Fruit fly (Drosophila melanogaster) Kc167 (cell line): ENCODE data around the gene CG15282.

ENCODE experiments used
- Myc ChIP-seq: fragments of >200 bp; optimal IDR thresholded peaks from 2 replicates; lab custom pipeline; 2017; ENCODE audit warnings: missing external identifiers
- Sin3A ChIP-seq: fragments of >200 bp; optimal IDR thresholded peaks from 2 replicates; lab custom pipeline; 2018; ENCODE audit warnings: missing external identifiers
- h ChIP-seq: fragments of >200 bp; optimal IDR thresholded peaks from 3 replicates; lab custom pipeline; 2018; ENCODE audit warnings: missing external identifiers
- ttk ChIP-seq: sonication (Bioruptor generic); optimal IDR thresholded peaks from 2 replicates; lab custom pipeline; 2017; ENCODE audit warnings: missing external identifiers

- TF ChIP-seq Sin3A (lab: Kevin White, UChicago), result no peak
- no peak for TF ChIP-seq h (lab: Kevin White, UChicago)
- TF ChIP-seq ttk (lab: Kevin White, UChicago), result no peak
- no peak for TF ChIP-seq Myc (lab: Kevin White, UChicago)
These were observed 47.2 kb upstream of the CG15282 start for dm6 chr2L:14664952-14665607.
